Fruit fly (Drosophila melanogaster): ENCODE measurements around the gene unc-45.

The unc-45 gene

DNA sequence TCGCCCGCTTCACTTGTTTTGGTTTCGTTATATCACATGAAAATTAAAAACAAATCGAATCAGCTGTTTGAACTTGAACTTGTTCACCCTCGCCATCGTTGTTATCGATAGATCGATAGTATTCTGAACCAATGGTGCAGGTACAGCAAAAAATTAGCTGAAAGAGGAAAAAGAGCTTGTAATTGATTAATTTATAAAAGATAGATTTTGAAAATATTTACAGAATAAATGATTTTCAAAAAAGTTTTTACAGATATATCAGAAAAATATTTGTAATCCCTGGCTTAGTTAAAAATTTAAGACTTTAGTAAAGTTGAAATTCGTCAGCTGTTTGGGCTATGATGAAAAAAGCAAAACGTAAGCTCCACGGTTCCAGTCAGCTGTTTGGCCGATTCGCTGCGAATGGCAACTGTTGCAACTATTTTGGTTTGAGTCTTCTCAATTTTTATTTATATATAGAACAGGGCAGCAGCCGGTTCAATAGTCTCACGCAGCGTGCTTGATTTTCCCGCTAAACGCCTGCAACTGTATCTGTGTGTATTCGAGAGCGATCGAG, at the start of gene unc-45, which contains the start of gene CG11035:
Gene unc-45 (plus strand): TSS at position 379 of the 556 bp plus-strand sequence.
Gene CG11035 (minus strand): TSS at position 87 of the 556 bp plus-strand sequence.
- TF ChIP-seq CG8478 (optimal IDR thresholded peaks at IDR 0.05) (no peak), CTCF (optimal IDR thresholded peaks at IDR 0.05) (no peak)

DNA sequence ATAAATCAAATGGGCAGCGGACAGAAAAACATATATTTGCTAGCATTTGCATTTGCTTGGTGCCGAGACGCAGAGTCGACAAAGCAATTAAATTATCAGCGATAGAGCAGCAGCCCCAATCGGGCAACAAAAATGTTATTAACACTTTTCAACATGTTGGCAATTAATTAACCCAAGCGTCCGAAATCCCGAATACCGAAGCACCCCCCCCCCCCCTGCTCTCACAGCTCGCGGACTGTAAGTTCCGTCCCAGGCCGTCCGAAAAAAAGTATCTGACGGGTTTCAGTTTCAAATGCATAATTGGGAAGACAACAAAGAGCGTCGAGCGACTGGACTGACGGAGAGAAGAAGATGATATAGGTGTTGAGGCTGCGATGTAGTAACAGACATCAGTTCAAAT, 42.8 kb upstream of the unc-45 start:
- TF ChIP-seq CTCF (optimal IDR thresholded peaks at IDR 0.05) = no peak
- TF ChIP-seq CG8478 (optimal IDR thresholded peaks at IDR 0.05) = no peak

DNA sequence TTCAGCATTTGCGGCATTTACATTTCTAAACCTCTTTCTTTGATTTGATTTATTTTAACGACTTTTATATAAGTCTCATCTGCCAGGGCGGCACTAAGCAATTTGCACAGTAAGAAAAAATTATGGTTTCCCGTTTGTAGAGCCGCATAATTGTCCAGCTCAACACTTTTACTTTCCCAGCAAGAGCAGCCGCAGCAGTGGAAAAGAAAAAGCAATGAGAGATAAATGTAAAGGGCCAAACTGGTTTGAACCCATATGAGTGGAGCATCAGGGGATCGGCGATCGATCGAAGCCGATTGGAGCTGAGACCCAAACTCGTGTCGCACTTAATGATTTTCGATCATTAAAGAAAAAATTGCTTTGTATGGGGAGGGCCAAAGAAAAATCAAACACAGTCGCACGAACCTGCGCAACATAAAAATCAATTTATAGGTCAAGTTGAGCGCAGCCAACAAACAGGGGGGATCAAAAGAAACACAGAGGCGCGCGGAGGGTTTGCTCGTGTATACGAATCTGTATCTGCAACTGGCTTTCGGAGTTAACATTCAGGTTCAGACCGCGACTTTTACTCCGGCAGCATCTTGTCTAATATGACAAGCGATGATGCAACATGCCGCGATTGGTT, 42.2 kb upstream of the unc-45 start:
- TF ChIP-seq CTCF (optimal IDR thresholded peaks at IDR 0.05) = no peak
- TF ChIP-seq CG8478 (optimal IDR thresholded peaks at IDR 0.05) = no peak

DNA sequence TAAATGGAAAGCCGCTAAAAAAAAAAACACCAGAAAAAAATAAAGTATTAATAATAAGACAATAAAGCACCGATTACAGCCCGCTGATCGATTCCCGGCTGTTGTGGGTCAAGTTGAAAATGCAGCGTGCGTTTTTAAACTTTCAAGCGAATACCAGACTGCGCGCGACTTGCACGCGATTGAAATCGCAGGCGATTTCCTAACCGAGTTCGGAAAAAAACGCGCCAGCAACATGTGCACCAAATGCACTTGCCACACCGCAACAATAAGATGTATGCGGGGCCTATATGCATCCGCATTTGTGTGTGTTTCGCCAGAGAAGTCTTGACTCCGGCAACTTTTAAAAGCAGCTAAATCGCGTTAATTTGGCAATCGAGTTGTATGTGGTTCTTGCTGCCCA, 41.7 kb upstream of the unc-45 start:
- TF ChIP-seq CTCF (optimal IDR thresholded peaks at IDR 0.05) (no peak), CG8478 (optimal IDR thresholded peaks at IDR 0.05) (no peak)

DNA sequence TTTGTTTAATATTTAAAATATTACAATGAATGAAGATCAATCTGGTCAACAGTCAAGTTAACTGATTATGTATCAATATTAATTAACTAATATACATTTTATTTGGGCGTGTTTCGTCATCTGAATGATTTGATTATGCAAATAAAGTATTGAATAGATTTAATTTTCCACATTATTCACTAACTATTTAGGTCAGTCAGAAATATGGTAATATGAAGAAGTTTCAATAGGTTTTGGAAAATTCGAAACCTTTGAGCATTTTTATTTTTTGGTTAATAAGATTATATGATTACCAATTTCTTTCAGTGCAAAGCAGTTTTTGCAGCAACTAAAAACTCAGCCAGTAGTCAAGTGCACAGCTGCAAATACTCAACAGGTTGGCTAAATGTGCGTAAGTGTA, 41.0 kb upstream of the unc-45 start:
- no peak for TF ChIP-seq CG8478 (optimal IDR thresholded peaks at IDR 0.05)
- no peak for TF ChIP-seq CTCF (optimal IDR thresholded peaks at IDR 0.05)

DNA sequence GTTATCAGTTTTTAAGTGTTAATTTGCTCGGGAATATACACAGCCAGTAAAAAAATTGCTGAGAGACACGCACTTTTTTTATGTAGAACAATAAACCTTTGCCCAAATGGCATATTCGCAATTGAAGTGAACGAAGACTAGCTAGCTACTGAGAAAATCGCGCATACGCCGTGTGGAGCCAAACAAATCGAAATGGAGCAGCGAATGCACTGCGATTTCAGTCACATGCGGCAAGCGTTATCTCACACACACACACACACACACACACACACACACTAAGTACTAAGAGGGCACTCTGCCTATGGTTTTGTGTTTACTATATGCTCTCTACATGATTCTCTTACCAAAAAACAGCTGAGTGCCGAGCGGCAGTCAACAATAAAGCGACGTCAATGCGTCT, 39.6 kb upstream of the unc-45 start:
- TF ChIP-seq CG8478 (optimal IDR thresholded peaks at IDR 0.05) = no peak
- no peak for TF ChIP-seq CTCF (optimal IDR thresholded peaks at IDR 0.05)

DNA sequence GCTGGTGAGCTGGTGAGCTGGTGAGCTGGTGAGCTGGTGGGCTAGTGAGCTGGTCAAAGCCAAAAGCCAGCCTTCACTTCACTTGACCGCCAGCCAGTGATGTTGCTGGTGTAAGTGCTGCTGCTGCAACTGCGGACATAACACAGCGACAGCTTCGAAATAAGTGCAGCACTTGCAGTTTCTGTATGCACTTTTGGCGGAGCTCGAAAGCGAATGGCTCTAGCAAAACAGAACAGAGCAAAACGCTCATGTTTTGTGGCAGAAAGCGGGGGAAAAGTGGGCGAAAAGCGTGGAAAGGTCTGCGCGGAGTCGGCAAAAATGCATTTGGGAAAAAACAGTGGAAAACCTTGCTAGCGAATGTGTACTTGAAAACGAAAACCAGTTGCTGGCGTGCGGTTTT, 38.5 kb upstream of the unc-45 start:
- TF ChIP-seq CTCF (optimal IDR thresholded peaks at IDR 0.05) (no peak), CG8478 (optimal IDR thresholded peaks at IDR 0.05) (no peak)

DNA sequence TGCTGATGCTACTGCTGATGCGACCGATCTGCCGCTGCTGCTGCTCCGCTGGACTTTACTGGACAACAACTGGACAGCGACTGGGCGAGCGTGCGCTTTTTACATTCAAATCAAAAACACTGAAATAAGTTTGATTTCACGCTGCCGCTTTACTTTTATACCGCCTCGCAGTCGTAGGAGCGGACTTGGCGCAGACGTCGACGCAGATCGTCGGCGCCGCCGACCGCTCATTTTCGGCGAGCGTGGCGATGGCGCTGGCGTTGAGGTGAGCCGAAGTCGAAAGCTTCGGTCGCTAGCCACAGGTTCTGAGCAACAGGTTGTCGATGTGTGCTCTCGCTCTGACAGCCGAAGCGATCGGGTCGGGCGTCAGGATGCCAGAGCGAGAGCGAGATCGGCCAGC, 37.4 kb upstream of the unc-45 start, which contains the start of gene Elovl7:
Gene Elovl7 (minus strand): TSS at position 131 of the 400 bp plus-strand sequence.
- TF ChIP-seq CTCF (optimal IDR thresholded peaks at IDR 0.05) = no peak
- no peak for TF ChIP-seq CG8478 (optimal IDR thresholded peaks at IDR 0.05)

DNA sequence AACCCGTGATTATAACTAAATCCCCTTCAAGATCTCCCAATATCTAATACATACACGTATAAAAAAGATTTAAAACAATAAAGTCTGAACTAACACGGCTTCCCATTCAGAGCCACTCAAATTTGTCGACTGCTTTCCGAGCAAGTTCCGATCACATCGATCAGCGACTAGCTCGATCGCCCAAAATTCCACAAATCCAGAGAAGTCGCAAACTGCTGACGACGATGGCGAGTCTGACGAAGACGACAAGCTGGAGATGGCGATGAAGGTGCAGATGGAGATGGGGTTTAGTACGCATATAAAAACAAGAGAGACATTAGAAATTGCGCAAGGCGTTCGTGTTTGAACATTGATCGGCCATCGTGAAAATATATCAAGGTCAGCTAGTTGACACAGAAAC, 34.3 kb upstream of the unc-45 start:
- TF ChIP-seq CTCF (optimal IDR thresholded peaks at IDR 0.05) = no peak
- TF ChIP-seq CG8478 (optimal IDR thresholded peaks at IDR 0.05) = no peak

DNA sequence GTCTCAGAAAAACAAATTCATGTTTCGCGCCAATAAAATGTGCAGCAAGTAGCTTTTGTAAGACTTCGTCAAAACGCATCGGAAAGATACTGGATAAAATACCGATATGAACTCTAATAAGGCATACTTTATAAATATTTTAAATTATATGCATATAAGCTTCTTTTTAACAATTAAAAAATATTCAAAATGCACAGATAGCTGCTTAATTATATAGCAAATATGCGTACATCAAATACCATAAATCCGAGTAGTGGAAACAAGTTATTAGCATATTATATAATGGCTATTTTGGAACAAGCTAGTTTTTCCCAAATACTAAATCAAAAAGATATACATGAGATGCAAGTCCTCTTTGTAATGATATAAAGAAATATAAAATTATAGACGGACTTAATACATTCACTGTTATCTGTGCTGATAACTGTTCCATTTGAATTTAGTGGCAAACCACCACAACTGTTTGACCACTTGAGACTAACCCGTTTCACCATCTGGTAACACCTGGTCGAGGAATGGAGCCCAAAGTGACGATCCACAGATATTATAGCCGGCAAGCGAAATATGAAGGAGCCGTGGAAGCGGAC, 33.5 kb upstream of the unc-45 start, which contains the start of gene PIG-H:
Gene PIG-H (plus strand): TSS at position 303 of the 587 bp plus-strand sequence.
- TF ChIP-seq CTCF (optimal IDR thresholded peaks at IDR 0.05) = no peak
- TF ChIP-seq CG8478 (optimal IDR thresholded peaks at IDR 0.05) = no peak

DNA sequence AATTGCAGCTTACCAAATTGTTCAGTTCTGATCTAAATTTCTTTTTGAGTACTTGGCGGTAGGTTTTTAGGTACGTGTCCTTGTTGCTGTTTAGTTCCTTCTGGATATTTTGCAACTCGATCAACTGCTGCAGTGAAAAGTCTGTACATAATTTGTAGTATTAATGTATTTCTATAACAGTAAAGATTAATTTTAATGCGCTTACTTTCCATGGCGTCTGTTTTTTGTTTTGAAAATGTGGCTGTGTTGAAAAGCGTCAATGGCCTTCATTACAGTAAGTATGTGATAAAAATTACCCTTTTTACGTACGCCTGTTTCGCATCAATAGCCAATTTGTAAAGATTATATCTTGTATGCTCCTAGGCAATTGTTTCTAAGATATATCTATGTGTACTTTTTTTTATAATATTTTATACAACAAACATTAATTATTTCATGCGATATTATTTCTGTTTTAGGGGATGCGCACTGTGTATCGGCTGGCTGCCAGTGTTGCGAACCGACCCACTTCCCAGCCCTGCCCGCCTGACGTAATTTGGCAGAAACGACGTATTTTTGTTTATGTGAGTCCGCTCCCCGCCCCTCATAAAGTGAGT, 31.9 kb upstream of the unc-45 start, which contains the start of the genes Kmn2 and CG2698:
Gene Kmn2 (minus strand): TSS at position 236 of the 596 bp plus-strand sequence.
Gene CG2698 (plus strand): TSS at position 489 of the 596 bp plus-strand sequence.
- TF ChIP-seq CG8478 (optimal IDR thresholded peaks at IDR 0.05) = no peak
- no peak for TF ChIP-seq CTCF (optimal IDR thresholded peaks at IDR 0.05)

DNA sequence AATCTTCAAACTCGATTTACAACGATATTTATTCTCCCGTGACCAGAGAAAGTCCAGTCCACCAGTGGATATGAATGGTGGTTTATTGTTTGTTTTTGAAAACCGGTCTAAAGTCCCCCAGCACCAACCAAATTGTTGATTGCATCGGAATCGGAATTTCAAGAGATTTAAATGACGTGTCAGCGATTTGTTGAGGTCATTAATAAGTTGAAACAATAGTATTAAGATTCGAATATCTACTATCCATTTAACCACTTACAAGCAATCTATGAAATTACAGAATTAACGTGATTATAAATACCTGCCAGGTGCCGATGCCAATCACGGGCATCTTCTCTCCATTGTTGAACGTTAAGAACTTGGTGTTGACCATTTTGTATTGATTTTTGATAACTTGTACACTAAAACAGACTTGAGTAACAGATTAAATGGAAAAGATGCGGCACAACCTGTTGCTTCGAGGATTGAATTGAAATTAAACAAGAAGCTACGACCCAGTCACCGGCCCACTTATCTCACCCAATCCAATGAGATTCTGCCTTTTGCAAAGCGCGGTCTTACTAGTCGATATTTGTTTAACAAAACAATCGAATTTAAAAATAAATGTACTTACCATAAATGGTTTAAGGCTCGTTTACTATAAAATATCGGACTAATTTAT, 25.4 kb upstream of the unc-45 start, which contains the start of gene CG2767:
Gene CG2767 (minus strand): TSS at position 516 of the 661 bp plus-strand sequence.
- TF ChIP-seq CTCF (optimal IDR thresholded peaks at IDR 0.05) (no peak), CG8478 (optimal IDR thresholded peaks at IDR 0.05) (no peak)

DNA sequence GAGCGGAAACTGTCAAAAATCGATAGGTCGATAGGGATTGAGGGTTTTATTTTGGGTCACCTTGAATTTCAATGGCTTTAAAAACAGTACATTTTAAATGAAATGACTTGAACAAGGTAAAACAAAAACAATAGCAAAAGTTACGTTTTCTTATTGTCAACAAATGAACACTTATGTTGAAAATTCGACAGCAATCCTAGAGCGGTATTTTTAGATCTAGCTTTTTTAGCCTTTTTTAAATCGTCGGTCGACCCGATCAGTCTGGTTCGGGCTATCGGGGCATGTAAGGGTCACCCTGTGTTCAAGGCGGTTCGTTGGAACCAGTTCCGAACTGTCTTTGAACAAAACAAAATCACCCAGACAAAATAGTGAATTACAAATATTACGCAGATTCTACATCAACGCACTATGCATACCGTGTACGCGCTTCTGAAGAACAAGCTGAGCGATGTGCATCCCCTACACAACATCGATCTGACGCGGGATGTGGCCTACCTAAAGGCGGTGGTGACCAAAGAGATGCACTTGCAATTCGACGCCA, 24.0 kb upstream of the unc-45 start, which contains the start of the genes CG11052 and CG3223:
Gene CG11052 (minus strand): TSS at position 218 of the 541 bp plus-strand sequence.
Gene CG3223 (plus strand): TSS at position 321 of the 541 bp plus-strand sequence.
- no peak for TF ChIP-seq CTCF (optimal IDR thresholded peaks at IDR 0.05)
- TF ChIP-seq CG8478 (optimal IDR thresholded peaks at IDR 0.05) = no peak

Data from S2 (cell line).